Worm (Caenorhabditis elegans): ENCODE results near the gene sri-51.
"Not testable (repeated sequence)": the region's sequence is repeated elsewhere in the genome, so short reads cannot be mapped to it uniquely, and the experiment has no call there.

Gene sri-51

ce11 chrII:3202519-3202918 lies 3.6 kb upstream of the sri-51 start, which contains the start of gene sri-53:
Gene sri-53 (minus strand): TSS chrII:3202619.
- TF ChIP-seq ceh-36 (tag; optimal IDR thresholded peaks at IDR 0.05) (no peak), tbx-37 (GFP tag; conservative IDR thresholded peaks at IDR 0.05) (no peak), sea-1 (GFP tag; conservative IDR thresholded peaks at IDR 0.05) (no peak), ama-1 (optimal IDR thresholded peaks at IDR 0.05) (no peak), hnd-1 (tag; optimal IDR thresholded peaks at IDR 0.05) (no peak), pes-1 (GFP tag; IDR thresholded peaks at IDR 0.05) (no peak), scrt-1 (GFP tag; IDR thresholded peaks at IDR 0.05) (no peak), ceh-13 (GFP tag; optimal IDR thresholded peaks at IDR 0.05) (no peak), F13C5.2 (tag; optimal IDR thresholded peaks at IDR 0.05) (no peak), aly-1 (tag; optimal IDR thresholded peaks at IDR 0.05) (no peak), hmbx-1 (tag; optimal IDR thresholded peaks at IDR 0.05) (no peak), ets-7 (tag; optimal IDR thresholded peaks at IDR 0.05) (no peak)

- TF ChIP-seq tbx-37 (GFP tag; conservative IDR thresholded peaks at IDR 0.05); hmg-4 (GFP tag; optimal IDR thresholded peaks at IDR 0.05); aly-1 (tag; optimal IDR thresholded peaks at IDR 0.05): not testable (repeated sequence)
These were observed 2.3 kb upstream of the sri-51 start, which contains the start of gene sri-48 for ce11 chrII:3201242-3201641. Gene sri-48 (minus strand): TSS chrII:3201342.

ce11 chrII:3196966-3197365 lies 1.9 kb downstream of the sri-51 start, which contains the start of gene gcy-15:
Gene gcy-15 (minus strand): TSS chrII:3197066.
- no peak for TF ChIP-seq B0310.2 (tag; optimal IDR thresholded peaks at IDR 0.05)
- no peak for TF ChIP-seq hmbx-1 (tag; optimal IDR thresholded peaks at IDR 0.05)
- TF ChIP-seq tbx-37 (GFP tag; conservative IDR thresholded peaks at IDR 0.05): no peak
- no peak for TF ChIP-seq scrt-1 (GFP tag; IDR thresholded peaks at IDR 0.05)
- no peak for TF ChIP-seq ama-1 (optimal IDR thresholded peaks at IDR 0.05)
- no peak for TF ChIP-seq sea-1 (GFP tag; conservative IDR thresholded peaks at IDR 0.05)
- no peak for TF ChIP-seq tra-4 (tag; optimal IDR thresholded peaks at IDR 0.05)
- TF ChIP-seq F13C5.2 (tag; optimal IDR thresholded peaks at IDR 0.05): no peak
- no peak for TF ChIP-seq tbx-11 (GFP tag; IDR thresholded peaks at IDR 0.05)
- no peak for TF ChIP-seq ceh-13 (GFP tag; optimal IDR thresholded peaks at IDR 0.05)
- no peak for TF ChIP-seq flt-1 (GFP tag; IDR thresholded peaks at IDR 0.05)
- TF ChIP-seq hnd-1 (tag; optimal IDR thresholded peaks at IDR 0.05): no peak
- no peak for TF ChIP-seq pes-1 (GFP tag; IDR thresholded peaks at IDR 0.05)
- no peak for TF ChIP-seq ets-7 (tag; optimal IDR thresholded peaks at IDR 0.05)
- no peak for TF ChIP-seq ceh-36 (tag; optimal IDR thresholded peaks at IDR 0.05)
- TF ChIP-seq aly-1 (tag; optimal IDR thresholded peaks at IDR 0.05): no peak
- no peak for TF ChIP-seq hmg-4 (GFP tag; optimal IDR thresholded peaks at IDR 0.05)

- no peak for TF ChIP-seq aly-1 (tag; optimal IDR thresholded peaks at IDR 0.05)
- TF ChIP-seq ets-7 (tag; optimal IDR thresholded peaks at IDR 0.05): no peak
- no peak for TF ChIP-seq ceh-13 (GFP tag; optimal IDR thresholded peaks at IDR 0.05)
- no peak for TF ChIP-seq F13C5.2 (tag; optimal IDR thresholded peaks at IDR 0.05)
- TF ChIP-seq B0310.2 (tag; optimal IDR thresholded peaks at IDR 0.05): no peak
- no peak for TF ChIP-seq ama-1 (optimal IDR thresholded peaks at IDR 0.05)
- no peak for TF ChIP-seq tbx-11 (GFP tag; IDR thresholded peaks at IDR 0.05)
- no peak for TF ChIP-seq sea-1 (GFP tag; conservative IDR thresholded peaks at IDR 0.05)
- no peak for TF ChIP-seq hmg-4 (GFP tag; optimal IDR thresholded peaks at IDR 0.05)
- TF ChIP-seq ceh-36 (tag; optimal IDR thresholded peaks at IDR 0.05): no peak
- TF ChIP-seq hnd-1 (tag; optimal IDR thresholded peaks at IDR 0.05): no peak
- no peak for TF ChIP-seq hmbx-1 (tag; optimal IDR thresholded peaks at IDR 0.05)
- TF ChIP-seq pes-1 (GFP tag; IDR thresholded peaks at IDR 0.05): no peak
- TF ChIP-seq flt-1 (GFP tag; IDR thresholded peaks at IDR 0.05): no peak
- no peak for TF ChIP-seq tra-4 (tag; optimal IDR thresholded peaks at IDR 0.05)
- no peak for TF ChIP-seq scrt-1 (GFP tag; IDR thresholded peaks at IDR 0.05)
- no peak for TF ChIP-seq tbx-37 (GFP tag; conservative IDR thresholded peaks at IDR 0.05)
These were observed 3.2 kb downstream of the sri-51 start for ce11 chrII:3195739-3196138.

- not testable (repeated sequence) for TF ChIP-seq tbx-11 (GFP tag; IDR thresholded peaks at IDR 0.05); flt-1 (GFP tag; IDR thresholded peaks at IDR 0.05); aly-1 (tag; optimal IDR thresholded peaks at IDR 0.05)
These were observed 7.4 kb downstream of the sri-51 start, which contains the start of gene Y27F2A.9 for ce11 chrII:3191544-3191943. Gene Y27F2A.9 (minus strand): TSS chrII:3191644.

ce11 chrII:3189038-3189437 lies 9.9 kb downstream of the sri-51 start, which contains the start of gene Y27F2A.11:
Gene Y27F2A.11 (plus strand): TSS chrII:3189338.
- not testable (repeated sequence) for TF ChIP-seq ceh-13 (GFP tag; optimal IDR thresholded peaks at IDR 0.05); scrt-1 (GFP tag; IDR thresholded peaks at IDR 0.05); ets-7 (tag; optimal IDR thresholded peaks at IDR 0.05)

- no peak for TF ChIP-seq aly-1 (tag; optimal IDR thresholded peaks at IDR 0.05)
- no peak for TF ChIP-seq tbx-11 (GFP tag; IDR thresholded peaks at IDR 0.05)
- no peak for TF ChIP-seq ceh-13 (GFP tag; optimal IDR thresholded peaks at IDR 0.05)
- no peak for TF ChIP-seq ets-7 (tag; optimal IDR thresholded peaks at IDR 0.05)
- no peak for TF ChIP-seq F13C5.2 (tag; optimal IDR thresholded peaks at IDR 0.05)
- TF ChIP-seq ceh-36 (tag; optimal IDR thresholded peaks at IDR 0.05): no peak
These were observed 13.1 kb downstream of the sri-51 start for ce11 chrII:3185848-3186247.

ce11 chrII:3184858-3185257 lies 14.0 kb downstream of the sri-51 start, which contains the start of gene sri-78:
Gene sri-78 (plus strand): TSS chrII:3185158.
- TF ChIP-seq scrt-1 (GFP tag; IDR thresholded peaks at IDR 0.05); ceh-13 (GFP tag; optimal IDR thresholded peaks at IDR 0.05); F13C5.2 (tag; optimal IDR thresholded peaks at IDR 0.05): not testable (repeated sequence)
